Fruit fly (Drosophila melanogaster) whole organism, embryonic: ENCODE data around the gene Obp83ef.

ENCODE experiments used
- Ada2b ChIP-seq: fragments of 200-800 bp; sonication (Bioruptor generic); IDR thresholded peaks from 2 replicates; pipeline ENCODE4 v1.3.6; 2022; ENCODE audit warnings: missing biosample characterization, missing genetic modification characterization
- Adf1 ChIP-seq: fragments of 200-800 bp; sonication (Bioruptor generic); IDR thresholded peaks from 2 replicates; pipeline ENCODE4 v1.3.6; 2022; ENCODE audit warnings: missing biosample characterization, missing genetic modification characterization
- Atf3 ChIP-seq: fragments of 200-800 bp; sonication (Bioruptor generic); optimal IDR thresholded peaks from 3 replicates; lab custom pipeline; 2016; ENCODE audit warnings: missing biosample characterization, missing genetic modification characterization
- CG10543 ChIP-seq: fragments of 200-800 bp; sonication (Bioruptor generic); optimal IDR thresholded peaks from 3 replicates; lab custom pipeline; 2017; ENCODE audit warnings: missing biosample characterization, mild to moderate bottlenecking, missing genetic modification characterization, moderate library complexity
- CG15011 ChIP-seq: fragments of 200-800 bp; sonication (Bioruptor generic); optimal IDR thresholded peaks from 3 replicates; lab custom pipeline; 2018; ENCODE audit warnings: missing biosample characterization, mild to moderate bottlenecking, missing genetic modification characterization
- CG15514 ChIP-seq: fragments of 200-800 bp; sonication (Bioruptor generic); optimal IDR thresholded peaks from 3 replicates; lab custom pipeline; 2017; ENCODE audit warnings: missing biosample characterization, missing genetic modification characterization, mild to moderate bottlenecking, moderate library complexity, missing genetic modification reagents
- CG16863 ChIP-seq: fragments of 200-800 bp; sonication (Bioruptor generic); optimal IDR thresholded peaks from 3 replicates; lab custom pipeline; 2016; ENCODE audit warnings: missing biosample characterization, missing genetic modification characterization
- CG17802 ChIP-seq: fragments of 200-800 bp; sonication (Bioruptor generic); optimal IDR thresholded peaks from 2 replicates; lab custom pipeline; 2018; ENCODE audit warnings: missing biosample characterization, mild to moderate bottlenecking, missing genetic modification characterization, moderate library complexity
- CG18011 ChIP-seq: fragments of 200-800 bp; sonication (Bioruptor generic); optimal IDR thresholded peaks from 2 replicates; lab custom pipeline; 2017; ENCODE audit warnings: missing biosample characterization, missing genetic modification characterization, mild to moderate bottlenecking, moderate library complexity, missing genotype
- CG18262 ChIP-seq: fragments of 200-800 bp; optimal IDR thresholded peaks from 3 replicates; lab custom pipeline; 2019; ENCODE audit warnings: missing biosample characterization, mild to moderate bottlenecking, missing genetic modification characterization, moderate library complexity
- CG18599 ChIP-seq: fragments of 200-800 bp; sonication (Bioruptor generic); optimal IDR thresholded peaks from 3 replicates; lab custom pipeline; 2017; ENCODE audit warnings: missing biosample characterization, missing genetic modification characterization, mild to moderate bottlenecking, moderate library complexity, missing genetic modification reagents
- CG18619 ChIP-seq: fragments of 200-800 bp; sonication (Bioruptor generic); optimal IDR thresholded peaks from 3 replicates; lab custom pipeline; 2017; ENCODE audit warnings: missing biosample characterization, mild to moderate bottlenecking, missing genetic modification characterization
- CG30403 ChIP-seq: fragments of 200-800 bp; sonication (Bioruptor generic); optimal IDR thresholded peaks from 3 replicates; lab custom pipeline; 2016; ENCODE audit warnings: missing biosample characterization, missing genetic modification characterization
- CG31224 ChIP-seq: fragments of 200-800 bp; sonication (Bioruptor generic); IDR thresholded peaks from 2 replicates; pipeline ENCODE4 v1.3.6; 2022; ENCODE audit warnings: missing biosample characterization, missing genetic modification characterization
- CG3163 ChIP-seq: fragments of 200-800 bp; sonication (Bioruptor generic); optimal IDR thresholded peaks from 3 replicates; lab custom pipeline; 2016; ENCODE audit warnings: missing biosample characterization, missing genetic modification characterization
- CG34224 ChIP-seq: fragments of 200-800 bp; sonication (Bioruptor generic); IDR thresholded peaks from 3 replicates; pipeline ENCODE4 v1.3.6; 2022; ENCODE audit warnings: missing biosample characterization, missing genetic modification characterization; ENCODE audit not compliant: partially characterized antibody
- CG4730 ChIP-seq: fragments of 200-800 bp; sonication (Bioruptor generic); IDR thresholded peaks from 2 replicates; pipeline ENCODE4 v1.3.6; 2022; ENCODE audit warnings: missing biosample characterization, missing genetic modification characterization
- CG4820 ChIP-seq: fragments of 200-800 bp; sonication (Bioruptor generic); optimal IDR thresholded peaks from 3 replicates; lab custom pipeline; 2016; ENCODE audit warnings: missing biosample characterization, missing genetic modification characterization
- CG6854 ChIP-seq: fragments of 200-800 bp; sonication (Bioruptor generic); optimal IDR thresholded peaks from 3 replicates; lab custom pipeline; 2017; ENCODE audit warnings: missing biosample characterization, mild to moderate bottlenecking, missing genetic modification characterization
- CG8924 ChIP-seq: fragments of 200-800 bp; optimal IDR thresholded peaks from 3 replicates; lab custom pipeline; 2019; ENCODE audit warnings: missing biosample characterization, mild to moderate bottlenecking, missing genetic modification characterization, moderate library complexity
- CG9817 ChIP-seq: fragments of 200-800 bp; sonication (Bioruptor generic); optimal IDR thresholded peaks from 2 replicates; lab custom pipeline; 2018; ENCODE audit warnings: missing biosample characterization, mild to moderate bottlenecking, missing genetic modification characterization, moderate library complexity
- Dip3 ChIP-seq: fragments of 200-800 bp; sonication (Bioruptor generic); optimal IDR thresholded peaks from 3 replicates; lab custom pipeline; 2016; ENCODE audit warnings: missing biosample characterization, missing genetic modification characterization
- Gug ChIP-seq: fragments of 200-800 bp; sonication (Bioruptor generic); IDR thresholded peaks from 4 replicates; pipeline ENCODE4 v1.3.6; 2022; ENCODE audit warnings: missing biosample characterization, missing genetic modification characterization
- HLH3B ChIP-seq: fragments of 200-800 bp; sonication (Bioruptor generic); IDR thresholded peaks from 2 replicates; pipeline ENCODE4 v1.3.6; 2022; ENCODE audit warnings: missing biosample characterization, missing genetic modification characterization
- HLH54F ChIP-seq: fragments of 200-800 bp; sonication (Bioruptor generic); optimal IDR thresholded peaks from 3 replicates; lab custom pipeline; 2016; ENCODE audit warnings: missing biosample characterization, missing genetic modification characterization
- Hey ChIP-seq: fragments of 200-800 bp; sonication (Bioruptor generic); optimal IDR thresholded peaks from 3 replicates; lab custom pipeline; 2018; ENCODE audit warnings: missing biosample characterization, mild to moderate bottlenecking, missing genetic modification characterization
- Hmr ChIP-seq: fragments of 200-800 bp; sonication (Bioruptor generic); optimal IDR thresholded peaks from 3 replicates; lab custom pipeline; 2017; ENCODE audit warnings: mild to moderate bottlenecking, missing biosample characterization, missing genetic modification reagents, missing genetic modification characterization
- PHDP ChIP-seq: fragments of 200-800 bp; sonication (Bioruptor generic); optimal IDR thresholded peaks from 3 replicates; lab custom pipeline; 2018; ENCODE audit warnings: missing biosample characterization, mild to moderate bottlenecking, missing genetic modification characterization, moderate library complexity
- Pdp1 ChIP-seq, 2 experiments: fragments of 200-800 bp; sonication (Bioruptor generic); optimal IDR thresholded peaks; 3 replicates each; lab custom pipeline; 2016; ENCODE audit warnings: missing biosample characterization in 2 of 2, missing genetic modification characterization in 2 of 2, mild to moderate bottlenecking in 1 of 2, moderate library complexity in 1 of 2
- abd-A ChIP-seq: fragments of 200-800 bp; sonication (Bioruptor generic); optimal IDR thresholded peaks from 3 replicates; lab custom pipeline; 2019; ENCODE audit warnings: missing biosample characterization, mild to moderate bottlenecking, missing genetic modification characterization, moderate library complexity
- ap ChIP-seq: fragments of 200-800 bp; sonication (Bioruptor generic); IDR thresholded peaks from 2 replicates; pipeline ENCODE4 v1.3.6; 2022; ENCODE audit warnings: missing biosample characterization, missing genetic modification characterization
- bcd ChIP-seq: fragments of 200-800 bp; sonication (Bioruptor generic); optimal IDR thresholded peaks from 2 replicates; lab custom pipeline; 2017; ENCODE audit warnings: missing biosample characterization, mild to moderate bottlenecking, missing genetic modification characterization
- caup ChIP-seq: fragments of 200-800 bp; sonication (Bioruptor generic); optimal IDR thresholded peaks from 3 replicates; lab custom pipeline; 2017; ENCODE audit warnings: missing biosample characterization, mild to moderate bottlenecking, missing genetic modification characterization, moderate library complexity; ENCODE audit not compliant: severe bottlenecking
- crol ChIP-seq: fragments of 200-800 bp; sonication (Bioruptor generic); IDR thresholded peaks from 2 replicates; pipeline ENCODE4 v1.3.6; 2022; ENCODE audit warnings: missing biosample characterization, missing genetic modification characterization
- dm ChIP-seq: fragments of 200-800 bp; sonication (Bioruptor generic); optimal IDR thresholded peaks from 3 replicates; lab custom pipeline; 2016; ENCODE audit warnings: missing biosample characterization, missing genetic modification characterization
- eve ChIP-seq, 2 experiments: fragments of >200 bp; optimal IDR thresholded peaks; 2 replicates each; lab custom pipeline; 2017; ENCODE audit warnings: missing biosample characterization in 2 of 2, missing genetic modification characterization in 2 of 2
- ewg ChIP-seq: fragments of 200-800 bp; sonication (Bioruptor generic); optimal IDR thresholded peaks from 3 replicates; lab custom pipeline; 2017; ENCODE audit warnings: mild to moderate bottlenecking, missing biosample characterization, missing genetic modification reagents, missing genetic modification characterization
- fd96Cb ChIP-seq: fragments of 200-800 bp; sonication (Bioruptor generic); optimal IDR thresholded peaks from 2 replicates; lab custom pipeline; 2018; ENCODE audit warnings: missing biosample characterization, mild to moderate bottlenecking, missing genetic modification characterization, moderate library complexity
- grau ChIP-seq: fragments of 200-800 bp; optimal IDR thresholded peaks from 3 replicates; lab custom pipeline; 2019; ENCODE audit warnings: missing biosample characterization, mild to moderate bottlenecking, missing genetic modification characterization, moderate library complexity
- inv ChIP-seq: fragments of 200-800 bp; sonication (Bioruptor generic); IDR thresholded peaks from 2 replicates; pipeline ENCODE4 v1.3.6; 2022; ENCODE audit warnings: missing biosample characterization, missing genetic modification characterization; ENCODE audit not compliant: partially characterized antibody
- lbe ChIP-seq: fragments of 200-800 bp; sonication (Bioruptor generic); optimal IDR thresholded peaks from 2 replicates; lab custom pipeline; 2016; ENCODE audit warnings: missing biosample characterization, mild to moderate bottlenecking, missing genetic modification characterization
- nerfin-2 ChIP-seq: fragments of 200-800 bp; sonication (Bioruptor generic); IDR thresholded peaks from 2 replicates; pipeline ENCODE4 v1.3.6; 2022; ENCODE audit warnings: missing biosample characterization, missing genetic modification characterization; ENCODE audit not compliant: partially characterized antibody
- pzg ChIP-seq: fragments of 200-800 bp; sonication (Bioruptor generic); optimal IDR thresholded peaks from 3 replicates; lab custom pipeline; 2018; ENCODE audit warnings: missing biosample characterization, mild to moderate bottlenecking, missing genetic modification characterization, moderate library complexity
- tgo ChIP-seq: fragments of 200-800 bp; sonication (Bioruptor generic); IDR thresholded peaks from 3 replicates; pipeline ENCODE4 v1.3.6; 2022; ENCODE audit warnings: missing biosample characterization, missing genetic modification characterization
- tup ChIP-seq: fragments of 200-800 bp; sonication (Bioruptor generic); optimal IDR thresholded peaks from 2 replicates; lab custom pipeline; 2016; ENCODE audit warnings: missing biosample characterization, mild to moderate bottlenecking, missing genetic modification characterization, moderate library complexity
- yki ChIP-seq: fragments of >200 bp; optimal IDR thresholded peaks from 3 replicates; lab custom pipeline; 2018
- zen2 ChIP-seq: fragments of 200-800 bp; sonication (Bioruptor generic); IDR thresholded peaks from 3 replicates; pipeline ENCODE4 v1.3.6; 2022; ENCODE audit warnings: missing biosample characterization, missing genetic modification characterization; ENCODE audit not compliant: partially characterized antibody
- zfh2 ChIP-seq: fragments of 200-800 bp; sonication (Bioruptor generic); optimal IDR thresholded peaks from 2 replicates; lab custom pipeline; 2016; ENCODE audit warnings: missing biosample characterization, missing genetic modification characterization

Obp83ef gene

DNA sequence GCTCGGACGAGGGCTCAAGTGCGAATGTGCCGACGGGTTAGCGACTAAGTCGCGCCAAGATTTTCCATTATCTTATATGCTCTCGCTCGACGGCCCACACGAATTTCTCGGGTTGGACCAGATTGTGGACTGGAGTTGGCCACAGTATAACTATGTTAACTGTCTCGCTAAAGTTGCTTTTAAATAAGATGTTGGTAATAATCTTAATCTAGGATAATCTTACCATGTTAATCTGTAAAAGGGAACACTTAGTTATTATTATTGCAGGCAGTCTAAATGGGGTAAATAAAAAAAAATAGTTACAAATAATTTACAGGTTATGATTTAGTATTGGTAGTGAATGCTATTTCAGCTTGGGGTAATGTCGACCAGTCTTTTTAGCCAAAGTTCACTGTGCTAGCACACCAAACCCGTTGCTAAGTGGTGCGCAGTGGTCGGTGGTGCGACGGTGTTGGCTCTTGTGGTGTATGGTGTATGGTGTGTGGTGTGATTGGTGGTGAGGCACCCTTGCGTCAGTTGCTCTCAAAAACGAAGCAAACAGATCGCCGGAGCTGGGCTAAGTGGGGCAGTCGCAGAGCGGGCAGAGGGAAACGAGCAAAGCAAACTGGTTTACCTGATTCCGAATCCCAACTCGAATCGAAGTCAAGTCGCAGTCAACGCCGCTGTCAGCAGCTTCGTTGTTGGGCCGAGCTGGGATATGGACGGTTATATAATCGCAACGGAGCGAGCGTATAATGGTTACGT is 1.6 kb upstream of the Obp83ef start, which contains the start of gene Obp83g (continued):
- TF ChIP-seq Ada2b (GFP tag; lab: Robert Waterston, UW) (0 out of 2 replicates have a peak, but pooled peaks have one; percentile 26), fd96Cb (tag; lab: Kevin White, UChicago) (peak; percentile 6), CG4730 (peak; percentile 40; the same call in 1 of the 2 replicates), Gug (GFP tag; lab: Robert Waterston, UW) (0 out of 4 replicates have a peak, but pooled peaks have one; percentile 23), CG10543 (GFP tag; lab: Kevin White, UChicago) (peak; percentile 51), CG18619 (GFP tag; lab: Kevin White, UChicago) (peak; percentile 30), Hey (tag; lab: Kevin White, UChicago) (no peak), CG16863 (GFP tag; lab: Kevin White, UChicago) (no peak), CG18599 (GFP tag; lab: Kevin White, UChicago) (peak; percentile 55), yki (lab: Kevin White, UChicago) (no peak), lbe (GFP tag; lab: Kevin White, UChicago) (peak; percentile 3), Hmr (GFP tag; lab: Kevin White, UChicago) (peak; percentile 13), CG3163 (GFP tag; lab: Kevin White, UChicago) (peak; percentile 3), zfh2 (peak; percentile 13), inv (no peak), CG31224 (GFP tag; lab: Robert Waterston, UW) (peak; percentile 42; the same call in 1 of the 2 replicates), HLH3B (GFP tag; lab: Robert Waterston, UW) (0 out of 2 replicates have a peak, but pooled peaks have one; percentile 13), eve (GFP tag; optimal IDR thresholded peaks at IDR 0.05; lab: Kevin White, UChicago) (peak in 1 of 2 experiments; percentile 41), CG30403 (GFP tag; lab: Kevin White, UChicago) (peak; percentile 53), tgo (peak; percentile 57; the same call in 2 of the 3 replicates), zen2 (GFP tag; lab: Robert Waterston, UW) (0 out of 3 replicates have a peak, but pooled peaks have one; percentile 30), Adf1 (GFP tag; lab: Robert Waterston, UW) (peak; percentile 67), CG4820 (GFP tag; lab: Kevin White, UChicago) (peak; percentile 4), crol (peak; percentile 70), CG34224 (no peak), CG17802 (tag; lab: Kevin White, UChicago) (no peak), CG18262 (tag; lab: Kevin White, UChicago) (peak; percentile 37), Pdp1 (GFP tag; optimal IDR thresholded peaks at IDR 0.05; lab: Kevin White, UChicago) (peak; percentile 24 to 93), nerfin-2 (GFP tag; lab: Robert Waterston, UW) (no peak), ewg (GFP tag; lab: Kevin White, UChicago) (peak; percentile 7), caup (GFP tag; lab: Kevin White, UChicago) (no peak), CG15514 (GFP tag; lab: Kevin White, UChicago) (peak; percentile 9), CG6854 (GFP tag; lab: Kevin White, UChicago) (peak; percentile 19), abd-A (tag; lab: Kevin White, UChicago) (no peak), pzg (GFP tag; lab: Kevin White, UChicago) (no peak), dm (no peak), ap (GFP tag; lab: Robert Waterston, UW) (0 out of 2 replicates have a peak, but pooled peaks have one; percentile 16), Dip3 (peak; percentile 0), CG18011 (GFP tag; lab: Kevin White, UChicago) (no peak), CG9817 (peak; percentile 57), PHDP (peak; percentile 20), CG15011 (GFP tag; lab: Kevin White, UChicago) (peak; percentile 6), HLH54F (GFP tag; lab: Kevin White, UChicago) (peak; percentile 36), tup (GFP tag; lab: Kevin White, UChicago) (no peak), CG8924 (tag; lab: Kevin White, UChicago) (peak; percentile 38), bcd (GFP tag; lab: Kevin White, UChicago) (peak; percentile 40), Atf3 (GFP tag; lab: Kevin White, UChicago) (no peak), grau (tag; lab: Kevin White, UChicago) (peak; percentile 89)
